Worm (Caenorhabditis elegans) whole organism, mixed stage, embryonic: ENCODE measurements around the gene str-136.

Source experiments
- M03D4.4 ChIP-seq: sonication (generic microtip); optimal IDR thresholded peaks from 2 replicates; lab custom pipeline; 2017; ENCODE audit warnings: mild to moderate bottlenecking, missing genetic modification characterization, missing compliant biosample characterization
- bed-3 ChIP-seq: fragments of 200-800 bp; sonication (Bioruptor generic); optimal IDR thresholded peaks from 3 replicates; lab custom pipeline; 2018; ENCODE audit warnings: mild to moderate bottlenecking, missing genetic modification characterization, moderate library complexity, missing compliant biosample characterization
- blmp-1 ChIP-seq: fragments of 150-350 bp; optimal IDR thresholded peaks from 2 replicates; lab custom pipeline; 2014; ENCODE audit warnings: missing biosample characterization, missing genetic modification characterization
- ceh-39 ChIP-seq: fragments of 150-350 bp; optimal IDR thresholded peaks from 2 replicates; lab custom pipeline; 2014; ENCODE audit warnings: missing biosample characterization, missing genetic modification characterization
- ceh-43 ChIP-seq: fragments of 200-800 bp; sonication (Bioruptor generic); optimal IDR thresholded peaks from 2 replicates; lab custom pipeline; 2018; ENCODE audit warnings: mild to moderate bottlenecking, missing genetic modification characterization, moderate library complexity, missing compliant biosample characterization
- ceh-83 ChIP-seq: fragments of 200-800 bp; sonication (Bioruptor generic); optimal IDR thresholded peaks from 2 replicates; lab custom pipeline; 2018; ENCODE audit warnings: mild to moderate bottlenecking, missing genetic modification characterization, missing compliant biosample characterization
- ces-1 ChIP-seq: fragments of 150-350 bp; optimal IDR thresholded peaks from 2 replicates; lab custom pipeline; 2014; ENCODE audit warnings: missing biosample characterization, missing genetic modification reagents, missing genetic modification characterization
- cnd-1 ChIP-seq: fragments of 200-800 bp; sonication (Bioruptor generic); optimal IDR thresholded peaks from 2 replicates; lab custom pipeline; 2018; ENCODE audit warnings: mild to moderate bottlenecking, missing genetic modification characterization, missing compliant biosample characterization
- drap-1 ChIP-seq: fragments of 200-800 bp; sonication (Bioruptor generic); optimal IDR thresholded peaks from 3 replicates; lab custom pipeline; 2018; ENCODE audit warnings: mild to moderate bottlenecking, missing genetic modification characterization, missing compliant biosample characterization
- elt-1 ChIP-seq: sonication (generic microtip); optimal IDR thresholded peaks from 2 replicates; lab custom pipeline; 2017; ENCODE audit warnings: missing genetic modification characterization, mild to moderate bottlenecking, missing compliant biosample characterization, antibody characterized with exemption, moderate library complexity, borderline replicate concordance; ENCODE audit not compliant: insufficient read depth
- flh-1 ChIP-seq: fragments of 200-800 bp; sonication (Bioruptor generic); optimal IDR thresholded peaks from 2 replicates; lab custom pipeline; 2018; ENCODE audit warnings: mild to moderate bottlenecking, missing genetic modification characterization, moderate library complexity, missing compliant biosample characterization
- ham-2 ChIP-seq: fragments of 200-800 bp; sonication (Bioruptor generic); optimal IDR thresholded peaks from 2 replicates; lab custom pipeline; 2018; ENCODE audit warnings: mild to moderate bottlenecking, missing genetic modification characterization, missing compliant biosample characterization
- hlh-1 ChIP-seq: fragments of 150-350 bp; optimal IDR thresholded peaks from 2 replicates; lab custom pipeline; 2014; ENCODE audit warnings: missing biosample characterization, missing genetic modification reagents, missing genetic modification characterization
- lin-32 ChIP-seq: fragments of 200-800 bp; sonication (Bioruptor generic); optimal IDR thresholded peaks from 2 replicates; lab custom pipeline; 2018; ENCODE audit warnings: mild to moderate bottlenecking, missing genetic modification characterization, missing compliant biosample characterization
- lsy-2 ChIP-seq: fragments of 150-350 bp; optimal IDR thresholded peaks from 2 replicates; lab custom pipeline; 2014; ENCODE audit warnings: missing biosample characterization, missing genetic modification characterization
- mab-5 ChIP-seq: fragments of 150-350 bp; optimal IDR thresholded peaks from 2 replicates; lab custom pipeline; 2014; ENCODE audit warnings: missing biosample characterization, missing genetic modification characterization
- mls-2 ChIP-seq: sonication (generic microtip); optimal IDR thresholded peaks from 2 replicates; lab custom pipeline; 2016; ENCODE audit warnings: mild to moderate bottlenecking, missing genetic modification characterization, moderate library complexity, missing compliant biosample characterization
- nhr-2 ChIP-seq: fragments of 150-350 bp; optimal IDR thresholded peaks from 2 replicates; lab custom pipeline; 2014; ENCODE audit warnings: missing biosample characterization, missing genetic modification characterization
- nhr-237 ChIP-seq: fragments of 150-350 bp; optimal IDR thresholded peaks from 2 replicates; lab custom pipeline; 2014; ENCODE audit warnings: missing biosample characterization, missing genetic modification characterization
- nhr-28 ChIP-seq: fragments of 150-350 bp; optimal IDR thresholded peaks from 2 replicates; lab custom pipeline; 2014; ENCODE audit warnings: missing biosample characterization, missing genetic modification characterization
- nhr-76 ChIP-seq: sonication (generic microtip); optimal IDR thresholded peaks from 2 replicates; lab custom pipeline; 2017; ENCODE audit warnings: missing biosample characterization, missing genetic modification characterization
- pha-4 ChIP-seq: fragments of 150-350 bp; optimal IDR thresholded peaks from 2 replicates; lab custom pipeline; 2018; ENCODE audit warnings: missing biosample characterization, missing genetic modification reagents, missing genetic modification characterization
- snpc-4 ChIP-seq: fragments of 150-350 bp; optimal IDR thresholded peaks from 2 replicates; lab custom pipeline; 2014; ENCODE audit warnings: missing biosample characterization, missing genetic modification characterization
- sptf-1 ChIP-seq: sonication (generic microtip); optimal IDR thresholded peaks from 2 replicates; lab custom pipeline; 2017; ENCODE audit warnings: mild to moderate bottlenecking, missing genetic modification characterization, moderate library complexity, missing compliant biosample characterization
- tbx-8 ChIP-seq: fragments of 200-800 bp; sonication (Bioruptor generic); optimal IDR thresholded peaks from 2 replicates; lab custom pipeline; 2018; ENCODE audit warnings: mild to moderate bottlenecking, missing genetic modification characterization, moderate library complexity, missing compliant biosample characterization
- unc-120 ChIP-seq: sonication (generic microtip); optimal IDR thresholded peaks from 2 replicates; lab custom pipeline; 2017; ENCODE audit warnings: missing genetic modification characterization, missing compliant biosample characterization; ENCODE audit not compliant: poor library complexity, severe bottlenecking
- unc-39 ChIP-seq: fragments of 150-350 bp; optimal IDR thresholded peaks from 2 replicates; lab custom pipeline; 2014; ENCODE audit warnings: missing biosample characterization, missing genetic modification characterization
- zip-8 ChIP-seq: fragments of 150-350 bp; optimal IDR thresholded peaks from 2 replicates; lab custom pipeline; 2014; ENCODE audit warnings: missing biosample characterization, missing genetic modification characterization
- ztf-11 ChIP-seq: fragments of 150-350 bp; optimal IDR thresholded peaks from 2 replicates; lab custom pipeline; 2014; ENCODE audit warnings: missing biosample characterization, missing genetic modification characterization

Gene str-136

ce11 chrV:8247311-8248105, 31.2 kb downstream of the str-136 start:
- TF ChIP-seq hlh-1 (tag; lab: Kevin White, UChicago) (peak; percentile 43), ceh-83 (peak; percentile 71), nhr-76 (no peak), M03D4.4 (no peak), unc-39 (tag; lab: Kevin White, UChicago) (no peak)
- TF ChIP-seq, all 35 proteins: peak for 2

- TF ChIP-seq mab-5 (tag; lab: Kevin White, UChicago) (no peak), ceh-43 (GFP tag; lab: Kevin White, UChicago) (no peak), unc-120 (no peak), drap-1 (no peak), pha-4 (no peak), bed-3 (GFP tag; lab: Kevin White, UChicago) (no peak), zip-8 (tag; lab: Kevin White, UChicago) (no peak), sptf-1 (tag; lab: Kevin White, UChicago) (no peak)
- TF ChIP-seq, all 35 proteins: peak for 0
Observed at ce11 chrV:8245457-8245856, 33.3 kb downstream of the str-136 start, which contains the start of gene C16D9.5. C16D9.5 (minus strand) TSS chrV:8245557.

ce11 chrV:8243201-8243600, 35.5 kb downstream of the str-136 start:
- TF ChIP-seq ham-2 (no peak), mls-2 (tag; lab: Kevin White, UChicago) (no peak), lsy-2 (tag; lab: Kevin White, UChicago) (no peak), mab-5 (tag; lab: Kevin White, UChicago) (no peak), drap-1 (no peak), ces-1 (no peak), zip-8 (tag; lab: Kevin White, UChicago) (no peak), lin-32 (GFP tag; lab: Kevin White, UChicago) (no peak), M03D4.4 (no peak), snpc-4 (no peak), pha-4 (no peak), unc-120 (no peak), sptf-1 (tag; lab: Kevin White, UChicago) (no peak), flh-1 (GFP tag; lab: Kevin White, UChicago) (no peak), elt-1 (tag; lab: Kevin White, UChicago) (no peak), ceh-83 (no peak), ceh-43 (GFP tag; lab: Kevin White, UChicago) (no peak), cnd-1 (no peak), blmp-1 (no peak), nhr-28 (tag; lab: Kevin White, UChicago) (no peak)

DNA sequence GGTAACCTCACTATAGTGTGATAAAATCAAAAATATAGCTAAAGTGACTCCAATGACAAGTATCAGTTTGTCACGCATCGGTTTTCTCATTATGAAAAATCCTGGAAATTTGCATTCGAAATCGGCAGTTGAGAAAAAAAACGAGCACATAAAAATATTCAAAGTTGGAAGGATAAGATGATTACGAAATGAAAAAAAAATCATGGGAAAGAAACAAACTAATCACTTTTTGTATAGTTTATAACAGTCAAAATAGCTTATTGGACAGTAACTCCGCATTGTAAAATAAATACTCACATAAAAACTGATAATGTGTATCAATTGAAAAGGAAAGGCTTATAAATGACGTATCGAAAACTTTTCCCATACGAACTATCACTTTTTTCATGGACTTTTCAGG, 35.9 kb downstream of the str-136 start, which contains the start of gene C16D9.4:
Gene C16D9.4, minus strand, starts transcription at position 101 of the 400 bp plus-strand sequence.
- no peak for TF ChIP-seq cnd-1
- no peak for TF ChIP-seq unc-39 (tag; lab: Kevin White, UChicago)
- no peak for TF ChIP-seq bed-3 (GFP tag; lab: Kevin White, UChicago)
- no peak for TF ChIP-seq hlh-1 (tag; lab: Kevin White, UChicago)
- no peak for TF ChIP-seq nhr-237 (tag; lab: Kevin White, UChicago)
- TF ChIP-seq elt-1 (tag; lab: Kevin White, UChicago): no peak
- no peak for TF ChIP-seq nhr-2 (tag; lab: Kevin White, UChicago)
- no peak for TF ChIP-seq ceh-43 (GFP tag; lab: Kevin White, UChicago)
- TF ChIP-seq ceh-83: no peak
- TF ChIP-seq M03D4.4: no peak
- TF ChIP-seq mab-5 (tag; lab: Kevin White, UChicago): no peak

DNA sequence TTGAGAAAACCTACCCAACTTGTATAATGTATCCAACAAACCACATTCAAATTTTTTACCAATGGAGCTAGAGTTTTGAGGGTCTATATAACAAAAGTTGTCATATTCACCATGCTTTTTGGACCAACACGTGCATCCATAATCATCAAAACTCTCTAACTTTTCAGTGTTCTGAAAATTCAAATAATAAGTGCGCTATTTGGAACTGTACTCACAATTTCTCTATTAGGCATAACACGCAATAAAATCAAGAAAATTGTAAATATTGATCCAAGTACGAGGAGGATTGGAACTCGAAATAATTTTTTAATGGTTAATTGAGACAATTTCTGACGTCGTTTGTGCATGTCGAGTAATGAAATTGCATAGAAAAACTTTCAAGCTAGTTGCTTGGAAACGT, 38.8 kb downstream of the str-136 start, which contains the start of gene C16D9.3:
Gene C16D9.3, minus strand, starts transcription at position 101 of the 400 bp plus-strand sequence.
- TF ChIP-seq unc-39 (tag; lab: Kevin White, UChicago): no peak
- TF ChIP-seq ceh-39 (tag; lab: Kevin White, UChicago): no peak
- TF ChIP-seq sptf-1 (tag; lab: Kevin White, UChicago): no peak
- no peak for TF ChIP-seq nhr-237 (tag; lab: Kevin White, UChicago)
- TF ChIP-seq ceh-83: no peak
- no peak for TF ChIP-seq flh-1 (GFP tag; lab: Kevin White, UChicago)
- no peak for TF ChIP-seq pha-4
- no peak for TF ChIP-seq lsy-2 (tag; lab: Kevin White, UChicago)
- no peak for TF ChIP-seq blmp-1
- TF ChIP-seq zip-8 (tag; lab: Kevin White, UChicago): no peak
- no peak for TF ChIP-seq ztf-11 (tag; lab: Kevin White, UChicago)
- TF ChIP-seq M03D4.4: no peak
- no peak for TF ChIP-seq tbx-8 (GFP tag; lab: Kevin White, UChicago)
